Worm (Caenorhabditis elegans) whole organism, midembryonic: Measurements from ENCODE around the gene F47D12.6.

Source experiments
- flt-1 ChIP-seq: fragments of 200-800 bp; sonication (Bioruptor generic); IDR thresholded peaks from 2 replicates; pipeline ENCODE4 v1.3.6; 2022; ENCODE audit warnings: missing genetic modification characterization, missing compliant biosample characterization
- med-1 ChIP-seq: sonication (generic microtip); optimal IDR thresholded peaks from 2 replicates; lab custom pipeline; 2017; ENCODE audit warnings: missing genetic modification characterization, mild to moderate bottlenecking, missing compliant biosample characterization, antibody characterized with exemption, missing genetic modification reagents; ENCODE audit not compliant: insufficient read depth
- ref-1 ChIP-seq: fragments of 200-800 bp; sonication (Bioruptor generic); conservative IDR thresholded peaks from 2 replicates; pipeline ENCODE4 v1.3.6; 2022; ENCODE audit warnings: missing genetic modification reagents, missing genetic modification characterization, missing compliant biosample characterization

DNA sequence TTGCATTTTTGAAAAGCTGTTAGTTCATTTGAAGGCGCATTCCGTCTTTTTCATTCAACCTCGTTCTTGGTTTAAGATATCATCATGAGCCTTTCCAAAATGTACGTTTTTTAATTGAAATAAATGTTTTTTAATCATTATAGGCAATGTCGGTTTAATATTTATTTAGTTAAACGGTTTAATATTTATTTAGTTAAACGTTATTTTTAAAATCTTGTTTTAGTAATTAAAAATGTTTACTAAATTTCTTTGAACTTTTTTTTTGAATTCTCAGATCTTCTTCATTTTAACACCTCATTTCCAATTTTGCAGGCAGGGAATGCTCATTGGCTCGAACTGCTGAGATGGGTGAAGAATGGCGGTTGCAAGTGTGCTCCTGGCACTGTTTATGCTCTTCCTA lies 22.0 kb upstream of the F47D12.6 start, which contains the start of gene gar-2:
- no peak for TF ChIP-seq med-1 (GFP tag; lab: Kevin White, UChicago)
- no peak for TF ChIP-seq ref-1 (GFP tag; lab: Robert Waterston, UW)
- no peak for TF ChIP-seq flt-1
